Fruit fly (Drosophila melanogaster): ENCODE results near the gene Ssdp.

Ssdp gene

DNA sequence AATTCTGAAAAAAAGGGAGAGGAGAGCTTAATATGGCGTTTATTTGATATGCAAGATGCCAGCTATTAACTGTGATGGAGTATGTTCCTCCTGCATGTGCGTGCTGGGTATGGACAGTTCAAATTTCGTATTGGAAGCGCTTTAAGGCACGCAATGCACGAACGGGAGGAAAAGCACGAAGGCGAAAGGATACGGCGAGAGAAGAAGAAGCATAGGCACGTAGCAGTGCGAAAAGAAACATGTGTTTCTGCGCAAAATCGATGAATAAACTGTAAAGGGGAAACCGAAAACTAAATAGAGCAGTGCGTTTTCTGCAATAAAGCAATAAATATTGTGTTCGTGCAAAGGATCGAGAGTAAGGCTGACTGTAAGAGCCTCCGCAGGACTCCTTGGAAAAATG is 16.5 kb upstream of the Ssdp start, which contains the start of gene CG14314:
TSS of gene CG14314 (plus strand) at position 243 of the 400 bp plus-strand sequence.
- TF ChIP-seq CG12605 (GFP tag; IDR thresholded peaks at IDR 0.05): no peak
- TF ChIP-seq D1 (tag; optimal IDR thresholded peaks at IDR 0.05): no peak
- TF ChIP-seq CG8159 (tag; optimal IDR thresholded peaks at IDR 0.05): no peak
- TF ChIP-seq rn (GFP tag; IDR thresholded peaks at IDR 0.05): no peak
- no peak for TF ChIP-seq Pif1A (GFP tag; optimal IDR thresholded peaks at IDR 0.05)
- no peak for TF ChIP-seq CG8301 (tag; optimal IDR thresholded peaks at IDR 0.05)
- no peak for TF ChIP-seq fd96Ca (GFP tag; IDR thresholded peaks at IDR 0.05)
- TF ChIP-seq CG4496 (GFP tag; IDR thresholded peaks at IDR 0.05): no peak
- TF ChIP-seq CG15710 (tag; optimal IDR thresholded peaks at IDR 0.05): no peak
- no peak for TF ChIP-seq EcR (GFP tag; optimal IDR thresholded peaks at IDR 0.05)
- TF ChIP-seq Ets98B (GFP tag; IDR thresholded peaks at IDR 0.05): no peak
- no peak for TF ChIP-seq gl (tag; optimal IDR thresholded peaks at IDR 0.05)
- no peak for TF ChIP-seq CG13204 (GFP tag; optimal IDR thresholded peaks at IDR 0.05)
- no peak for TF ChIP-seq Pif1B (GFP tag; optimal IDR thresholded peaks at IDR 0.05)
- no peak for TF ChIP-seq CG34367 (tag; optimal IDR thresholded peaks at IDR 0.05)

DNA sequence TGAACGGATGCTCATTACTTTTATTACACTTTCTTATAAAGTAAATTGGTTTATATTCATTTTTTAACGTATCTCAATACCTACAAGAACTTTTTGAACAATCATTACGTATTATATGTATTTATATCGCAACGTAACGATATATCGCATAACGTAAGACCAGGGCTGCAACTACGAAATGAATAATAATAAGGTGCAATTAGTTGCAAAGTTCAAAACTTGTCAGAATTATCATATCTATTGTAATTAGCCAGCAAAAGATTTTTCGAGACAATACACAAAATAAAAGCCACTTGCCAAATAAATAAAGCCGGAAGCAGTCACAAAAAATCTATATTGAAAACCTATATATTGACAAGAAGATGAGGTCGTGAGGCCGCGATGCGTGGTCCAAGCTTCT is 15.9 kb upstream of the Ssdp start:
- TF ChIP-seq Ets98B (GFP tag; IDR thresholded peaks at IDR 0.05) (no peak), gl (tag; optimal IDR thresholded peaks at IDR 0.05) (no peak), CG4496 (GFP tag; IDR thresholded peaks at IDR 0.05) (peak; percentile 45; the same call in 1 of the 3 replicates), CG13204 (GFP tag; optimal IDR thresholded peaks at IDR 0.05) (no peak), fd96Ca (GFP tag; IDR thresholded peaks at IDR 0.05) (no peak), CG8159 (tag; optimal IDR thresholded peaks at IDR 0.05) (peak; percentile 18), CG34367 (tag; optimal IDR thresholded peaks at IDR 0.05) (no peak), EcR (GFP tag; optimal IDR thresholded peaks at IDR 0.05) (no peak), Pif1A (GFP tag; optimal IDR thresholded peaks at IDR 0.05) (peak; percentile 31), CG15710 (tag; optimal IDR thresholded peaks at IDR 0.05) (peak; percentile 7), CG14655 (GFP tag; optimal IDR thresholded peaks at IDR 0.05) (no peak), CG10348 (GFP tag; IDR thresholded peaks at IDR 0.05) (no peak), CG12605 (GFP tag; IDR thresholded peaks at IDR 0.05) (no peak), rn (GFP tag; IDR thresholded peaks at IDR 0.05) (no peak), Snoo (tag; optimal IDR thresholded peaks at IDR 0.05) (no peak), CG17806 (tag; optimal IDR thresholded peaks at IDR 0.05) (no peak), Pif1B (GFP tag; optimal IDR thresholded peaks at IDR 0.05) (peak; percentile 2), D1 (tag; optimal IDR thresholded peaks at IDR 0.05) (no peak), CG9948 (tag; optimal IDR thresholded peaks at IDR 0.05) (no peak), CG32121 (GFP tag; IDR thresholded peaks at IDR 0.05) (0 out of 2 replicates have a peak, but pooled peaks have one; percentile 13), CG8301 (tag; optimal IDR thresholded peaks at IDR 0.05) (no peak)

DNA sequence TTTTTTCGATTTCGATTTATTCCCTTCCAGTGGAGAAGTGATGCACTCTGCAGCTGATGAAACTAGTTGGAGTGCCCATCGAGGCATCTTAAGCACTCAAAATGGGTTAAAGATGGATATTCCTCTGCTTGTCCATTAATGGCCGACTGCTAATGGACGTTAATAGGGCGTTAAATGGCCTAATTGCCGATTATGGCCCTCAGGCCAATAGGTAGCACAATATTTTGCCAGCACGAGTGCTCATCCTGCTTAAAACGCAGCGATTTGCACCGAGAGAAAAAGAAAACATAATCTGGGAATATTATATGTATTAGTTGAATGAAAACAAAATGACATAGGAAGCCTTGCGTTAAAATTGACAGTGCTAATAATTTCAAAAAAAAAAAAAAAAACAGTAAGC is 9.1 kb upstream of the Ssdp start, which contains the start of gene CG44158:
TSS of gene CG44158 (plus strand) at position 301 of the 400 bp plus-strand sequence.
- TF ChIP-seq CG14655 (GFP tag; optimal IDR thresholded peaks at IDR 0.05) (no peak), CG10348 (GFP tag; IDR thresholded peaks at IDR 0.05) (no peak), Snoo (tag; optimal IDR thresholded peaks at IDR 0.05) (no peak), CG13204 (GFP tag; optimal IDR thresholded peaks at IDR 0.05) (no peak), CG34367 (tag; optimal IDR thresholded peaks at IDR 0.05) (no peak), rn (GFP tag; IDR thresholded peaks at IDR 0.05) (no peak), CG8159 (tag; optimal IDR thresholded peaks at IDR 0.05) (no peak), EcR (GFP tag; optimal IDR thresholded peaks at IDR 0.05) (no peak), D1 (tag; optimal IDR thresholded peaks at IDR 0.05) (no peak), CG8301 (tag; optimal IDR thresholded peaks at IDR 0.05) (no peak), CG9948 (tag; optimal IDR thresholded peaks at IDR 0.05) (no peak), fd96Ca (GFP tag; IDR thresholded peaks at IDR 0.05) (no peak), CG17806 (tag; optimal IDR thresholded peaks at IDR 0.05) (no peak), CG15710 (tag; optimal IDR thresholded peaks at IDR 0.05) (no peak), CG4496 (GFP tag; IDR thresholded peaks at IDR 0.05) (no peak), CG12605 (GFP tag; IDR thresholded peaks at IDR 0.05) (no peak), CG32121 (GFP tag; IDR thresholded peaks at IDR 0.05) (no peak), Pif1B (GFP tag; optimal IDR thresholded peaks at IDR 0.05) (no peak), gl (tag; optimal IDR thresholded peaks at IDR 0.05) (no peak), Pif1A (GFP tag; optimal IDR thresholded peaks at IDR 0.05) (no peak)

DNA sequence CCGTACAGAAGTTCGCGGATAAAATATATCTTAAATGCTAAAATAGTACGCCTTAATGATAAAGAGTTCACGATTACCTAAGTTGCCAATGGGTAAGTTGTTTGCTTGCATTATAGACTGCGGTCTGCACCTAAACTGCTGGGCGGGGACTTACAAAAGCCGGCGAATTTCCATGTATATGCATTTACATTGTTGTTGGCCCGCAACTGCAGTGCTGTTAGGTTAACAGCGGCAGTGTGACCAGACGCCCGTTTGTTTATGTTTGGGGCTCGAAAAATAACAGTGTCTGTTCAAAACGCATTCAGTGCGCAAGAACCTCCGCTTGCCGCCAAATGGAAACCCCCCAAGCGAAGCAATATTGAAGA is 472 bp upstream of the Ssdp start:
- TF ChIP-seq gl (tag; optimal IDR thresholded peaks at IDR 0.05) (no peak), Pif1B (GFP tag; optimal IDR thresholded peaks at IDR 0.05) (no peak)

DNA sequence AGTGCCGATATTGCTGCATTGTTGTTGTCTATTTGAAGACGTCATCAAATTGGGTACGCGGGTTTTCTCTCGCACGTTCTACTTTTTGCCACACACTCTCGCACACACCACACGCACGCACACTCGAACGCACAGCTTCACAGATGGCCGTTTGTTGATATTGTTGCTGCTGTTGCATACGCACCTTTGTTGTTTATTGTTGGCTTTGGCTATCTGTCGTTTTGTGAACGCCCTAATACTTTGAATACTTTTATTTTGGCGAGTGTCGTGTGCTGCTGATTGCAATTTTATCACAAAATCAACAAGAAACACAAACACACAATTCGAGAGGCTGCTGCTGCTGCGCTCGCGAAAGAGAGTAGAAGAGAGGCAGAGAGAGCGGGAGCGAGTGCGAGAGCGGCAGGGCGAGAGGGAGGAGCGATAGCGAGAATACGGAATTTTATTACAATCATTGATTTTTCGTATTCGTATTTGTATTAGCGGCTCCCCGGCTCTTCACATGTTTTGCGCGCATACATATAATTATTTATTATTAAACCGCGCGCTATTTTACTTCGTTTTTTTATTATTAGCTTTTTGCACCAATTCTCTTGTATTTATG is 777 bp downstream of the Ssdp start:
- TF ChIP-seq gl (tag; optimal IDR thresholded peaks at IDR 0.05): peak; percentile 54
- TF ChIP-seq Pif1A (GFP tag; optimal IDR thresholded peaks at IDR 0.05): peak; percentile 31
- peak; percentile 9 for TF ChIP-seq CG8301 (tag; optimal IDR thresholded peaks at IDR 0.05)
- TF ChIP-seq CG4496 (GFP tag; IDR thresholded peaks at IDR 0.05): no peak
- TF ChIP-seq CG13204 (GFP tag; optimal IDR thresholded peaks at IDR 0.05): peak; percentile 23
- peak; percentile 47 for TF ChIP-seq Pif1B (GFP tag; optimal IDR thresholded peaks at IDR 0.05)
- peak; percentile 35 for TF ChIP-seq Snoo (tag; optimal IDR thresholded peaks at IDR 0.05)
- no peak for TF ChIP-seq CG17806 (tag; optimal IDR thresholded peaks at IDR 0.05)
- no peak for TF ChIP-seq CG10348 (GFP tag; IDR thresholded peaks at IDR 0.05)
- no peak for TF ChIP-seq CG12605 (GFP tag; IDR thresholded peaks at IDR 0.05)
- TF ChIP-seq CG14655 (GFP tag; optimal IDR thresholded peaks at IDR 0.05): no peak
- TF ChIP-seq CG32121 (GFP tag; IDR thresholded peaks at IDR 0.05): no peak

DNA sequence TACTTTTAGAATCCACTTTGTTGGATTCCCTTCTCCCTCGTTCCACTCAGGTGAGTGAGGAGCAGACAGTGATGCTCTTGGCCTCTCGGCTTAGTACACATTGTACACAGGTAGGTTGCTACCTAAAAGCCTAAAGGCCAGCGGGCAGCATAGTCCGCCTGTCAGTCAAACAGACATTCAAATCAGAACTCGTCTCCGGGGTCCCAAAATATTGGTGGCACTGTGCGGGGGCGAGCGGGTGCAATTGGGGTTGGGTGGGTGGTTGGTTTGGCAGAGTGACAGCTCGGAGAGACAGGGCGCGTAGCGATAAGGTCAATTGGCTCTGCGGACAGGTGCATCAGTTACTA is 1.6 kb downstream of the Ssdp start:
- TF ChIP-seq CG8159 (tag; optimal IDR thresholded peaks at IDR 0.05) (no peak), CG34367 (tag; optimal IDR thresholded peaks at IDR 0.05) (no peak), CG8301 (tag; optimal IDR thresholded peaks at IDR 0.05) (no peak), CG12605 (GFP tag; IDR thresholded peaks at IDR 0.05) (no peak), EcR (GFP tag; optimal IDR thresholded peaks at IDR 0.05) (no peak), rn (GFP tag; IDR thresholded peaks at IDR 0.05) (no peak), D1 (tag; optimal IDR thresholded peaks at IDR 0.05) (no peak), Snoo (tag; optimal IDR thresholded peaks at IDR 0.05) (no peak), CG15710 (tag; optimal IDR thresholded peaks at IDR 0.05) (no peak), CG14655 (GFP tag; optimal IDR thresholded peaks at IDR 0.05) (no peak), CG13204 (GFP tag; optimal IDR thresholded peaks at IDR 0.05) (no peak), Pif1A (GFP tag; optimal IDR thresholded peaks at IDR 0.05) (no peak), Ets98B (GFP tag; IDR thresholded peaks at IDR 0.05) (no peak), CG17806 (tag; optimal IDR thresholded peaks at IDR 0.05) (no peak), CG4496 (GFP tag; IDR thresholded peaks at IDR 0.05) (no peak)
